Fruit fly (Drosophila melanogaster) whole organism, embryonic: ENCODE measurements around the gene SLC5A11.

ENCODE experiments used
- CG11723 ChIP-seq: fragments of 200-800 bp; sonication (Bioruptor generic); optimal IDR thresholded peaks from 2 replicates; lab custom pipeline; 2017; ENCODE audit warnings: missing biosample characterization, mild to moderate bottlenecking, missing genetic modification characterization
- CG13424 ChIP-seq: fragments of 200-800 bp; sonication (Bioruptor generic); optimal IDR thresholded peaks from 2 replicates; lab custom pipeline; 2019; ENCODE audit warnings: missing biosample characterization, mild to moderate bottlenecking, missing genetic modification characterization, moderate library complexity
- CG13894 ChIP-seq: fragments of 200-800 bp; sonication (Bioruptor generic); optimal IDR thresholded peaks from 3 replicates; lab custom pipeline; 2018; ENCODE audit warnings: missing biosample characterization, mild to moderate bottlenecking, missing genetic modification characterization, moderate library complexity
- CG14667 ChIP-seq: fragments of 200-800 bp; sonication (Bioruptor generic); IDR thresholded peaks from 2 replicates; pipeline ENCODE4 v1.3.6; 2022; ENCODE audit warnings: missing biosample characterization, missing genetic modification characterization
- CG14965 ChIP-seq: fragments of 200-800 bp; sonication (Bioruptor generic); optimal IDR thresholded peaks from 2 replicates; lab custom pipeline; 2016; ENCODE audit warnings: missing biosample characterization, missing genetic modification characterization, borderline replicate concordance
- CG17361 ChIP-seq: fragments of 200-800 bp; sonication (Bioruptor generic); IDR thresholded peaks from 3 replicates; pipeline ENCODE4 v1.3.6; 2022; ENCODE audit warnings: missing biosample characterization, missing genetic modification characterization
- CG18011 ChIP-seq: fragments of 200-800 bp; sonication (Bioruptor generic); optimal IDR thresholded peaks from 2 replicates; lab custom pipeline; 2017; ENCODE audit warnings: missing biosample characterization, missing genetic modification characterization, mild to moderate bottlenecking, moderate library complexity, missing genotype
- CG30020 ChIP-seq: fragments of 200-800 bp; optimal IDR thresholded peaks from 2 replicates; lab custom pipeline; 2019; ENCODE audit warnings: missing biosample characterization, mild to moderate bottlenecking, missing genetic modification characterization, moderate library complexity
- CG31224 ChIP-seq: fragments of 200-800 bp; sonication (Bioruptor generic); IDR thresholded peaks from 2 replicates; pipeline ENCODE4 v1.3.6; 2022; ENCODE audit warnings: missing biosample characterization, missing genetic modification characterization
- CG31365 ChIP-seq: fragments of 200-800 bp; sonication (Bioruptor generic); optimal IDR thresholded peaks from 2 replicates; lab custom pipeline; 2018; ENCODE audit warnings: missing biosample characterization, mild to moderate bottlenecking, missing genetic modification characterization
- CG3407 ChIP-seq: fragments of 200-800 bp; sonication (Bioruptor generic); optimal IDR thresholded peaks from 2 replicates; lab custom pipeline; 2018; ENCODE audit warnings: missing biosample characterization, mild to moderate bottlenecking, missing genetic modification characterization
- CG34224 ChIP-seq: fragments of 200-800 bp; sonication (Bioruptor generic); IDR thresholded peaks from 3 replicates; pipeline ENCODE4 v1.3.6; 2022; ENCODE audit warnings: missing biosample characterization, missing genetic modification characterization; ENCODE audit not compliant: partially characterized antibody
- CG43689 ChIP-seq: fragments of 200-800 bp; sonication (Bioruptor generic); IDR thresholded peaks from 2 replicates; pipeline ENCODE4 v1.3.6; 2022; ENCODE audit warnings: missing biosample characterization, missing genetic modification characterization
- CG6175 ChIP-seq: fragments of 200-800 bp; sonication (Bioruptor generic); IDR thresholded peaks from 3 replicates; pipeline ENCODE4 v1.3.6; 2022; ENCODE audit warnings: missing biosample characterization, missing genetic modification characterization
- CG6813 ChIP-seq: fragments of 200-800 bp; sonication (Bioruptor generic); optimal IDR thresholded peaks from 2 replicates; lab custom pipeline; 2017; ENCODE audit warnings: missing biosample characterization, missing genetic modification characterization, mild to moderate bottlenecking, moderate library complexity, missing genetic modification reagents
- CG7963 ChIP-seq: fragments of 200-800 bp; sonication (Bioruptor generic); IDR thresholded peaks from 3 replicates; pipeline ENCODE4 v1.3.6; 2022; ENCODE audit warnings: missing biosample characterization, missing genetic modification characterization; ENCODE audit not compliant: partially characterized antibody
- CG8281 ChIP-seq: fragments of 200-800 bp; sonication (Bioruptor generic); optimal IDR thresholded peaks from 2 replicates; lab custom pipeline; 2018; ENCODE audit warnings: missing biosample characterization, mild to moderate bottlenecking, missing genetic modification characterization, moderate library complexity
- CG8944 ChIP-seq: fragments of 200-800 bp; sonication (Bioruptor generic); optimal IDR thresholded peaks from 3 replicates; lab custom pipeline; 2016; ENCODE audit warnings: missing biosample characterization, missing genetic modification characterization
- D19B ChIP-seq: fragments of 200-800 bp; sonication (Bioruptor generic); optimal IDR thresholded peaks from 2 replicates; lab custom pipeline; 2017; ENCODE audit warnings: missing biosample characterization, mild to moderate bottlenecking, missing genetic modification characterization
- Doc3 ChIP-seq: fragments of 200-800 bp; sonication (Bioruptor generic); IDR thresholded peaks from 3 replicates; pipeline ENCODE4 v1.3.6; 2022; ENCODE audit warnings: missing biosample characterization, missing genetic modification characterization; ENCODE audit not compliant: partially characterized antibody
- Ets65A ChIP-seq: fragments of 200-800 bp; sonication (Bioruptor generic); peaks from one replicate; lab custom pipeline; 2016; ENCODE audit warnings: missing biosample characterization, missing genetic modification characterization
- HHEX ChIP-seq: fragments of 200-800 bp; sonication (Bioruptor generic); optimal IDR thresholded peaks from 3 replicates; lab custom pipeline; 2017; ENCODE audit warnings: missing biosample characterization, mild to moderate bottlenecking, missing genetic modification characterization, missing genetic modification reagents
- Mad ChIP-seq: fragments of 200-800 bp; sonication (Bioruptor generic); optimal IDR thresholded peaks from 2 replicates; lab custom pipeline; 2016; ENCODE audit warnings: missing biosample characterization, missing genetic modification characterization
- Max ChIP-seq: fragments of 200-800 bp; sonication (Bioruptor generic); optimal IDR thresholded peaks from 2 replicates; lab custom pipeline; 2016; ENCODE audit warnings: missing biosample characterization, mild to moderate bottlenecking, missing genetic modification characterization
- Opbp ChIP-seq: fragments of 200-800 bp; sonication (Bioruptor generic); IDR thresholded peaks from 3 replicates; pipeline ENCODE4 v1.3.6; 2022; ENCODE audit warnings: missing biosample characterization, missing genetic modification characterization; ENCODE audit not compliant: partially characterized antibody
- Sin3A ChIP-seq: fragments of >200 bp; optimal IDR thresholded peaks from 2 replicates; lab custom pipeline; 2018
- Usf ChIP-seq: fragments of 200-800 bp; sonication (Bioruptor generic); optimal IDR thresholded peaks from 2 replicates; lab custom pipeline; 2017; ENCODE audit warnings: missing genotype, missing biosample characterization, missing genetic modification characterization
- YL-1 ChIP-seq: fragments of 200-800 bp; sonication (Bioruptor generic); optimal IDR thresholded peaks from 3 replicates; lab custom pipeline; 2017; ENCODE audit warnings: missing biosample characterization, mild to moderate bottlenecking, missing genetic modification characterization
- ara ChIP-seq: fragments of 200-800 bp; sonication (Bioruptor generic); IDR thresholded peaks from 2 replicates; pipeline ENCODE4 v1.3.6; 2022; ENCODE audit warnings: missing biosample characterization, missing genetic modification characterization
- ci ChIP-seq: fragments of 200-800 bp; sonication (Bioruptor generic); IDR thresholded peaks from 3 replicates; pipeline ENCODE4 v1.3.6; 2022; ENCODE audit warnings: missing biosample characterization, missing genetic modification characterization
- crol ChIP-seq: fragments of 200-800 bp; sonication (Bioruptor generic); IDR thresholded peaks from 2 replicates; pipeline ENCODE4 v1.3.6; 2022; ENCODE audit warnings: missing biosample characterization, missing genetic modification characterization
- esg ChIP-seq: fragments of 200-800 bp; sonication (Bioruptor generic); conservative IDR thresholded peaks from 2 replicates; pipeline ENCODE4 v1.3.6; 2022; ENCODE audit warnings: missing biosample characterization, missing genetic modification characterization
- fd3F ChIP-seq: fragments of 200-800 bp; sonication (Bioruptor generic); optimal IDR thresholded peaks from 2 replicates; lab custom pipeline; 2018; ENCODE audit warnings: missing biosample characterization, mild to moderate bottlenecking, missing genetic modification characterization, moderate library complexity
- hkb ChIP-seq, 2 experiments: fragments of 200-800 bp in 1 of 2; fragments of >200 bp in 1 of 2; sonication (Bioruptor generic) in 1 of 2; IDR thresholded peaks in 1 of 2; optimal IDR thresholded peaks in 1 of 2; 2 replicates each; pipeline versions ENCODE4 v1.3.6 to Lab custom; 2017 to 2022; ENCODE audit warnings: missing biosample characterization in 1 of 2, missing genetic modification characterization in 1 of 2
- inv ChIP-seq: fragments of 200-800 bp; sonication (Bioruptor generic); IDR thresholded peaks from 2 replicates; pipeline ENCODE4 v1.3.6; 2022; ENCODE audit warnings: missing biosample characterization, missing genetic modification characterization; ENCODE audit not compliant: partially characterized antibody
- jigr1 ChIP-seq: fragments of 200-800 bp; sonication (Bioruptor generic); IDR thresholded peaks from 3 replicates; pipeline ENCODE4 v1.3.6; 2022; ENCODE audit warnings: missing biosample characterization, missing genetic modification characterization
- klu ChIP-seq: fragments of 200-800 bp; sonication (Bioruptor generic); IDR thresholded peaks from 2 replicates; pipeline ENCODE4 v1.3.6; 2022; ENCODE audit warnings: missing biosample characterization, missing genetic modification characterization
- lola ChIP-seq, 3 experiments: fragments of >200 bp in 2 of 3; fragments of 200-800 bp in 1 of 3; sonication (Bioruptor generic) in 1 of 3; optimal IDR thresholded peaks; 2 replicates each; lab custom pipeline; 2017 to 2019; ENCODE audit warnings: missing biosample characterization in 3 of 3, missing genetic modification characterization in 3 of 3, mild to moderate bottlenecking in 1 of 3, moderate library complexity in 1 of 3
- mam ChIP-seq: fragments of 200-800 bp; sonication (Bioruptor generic); optimal IDR thresholded peaks from 3 replicates; lab custom pipeline; 2016; ENCODE audit warnings: missing biosample characterization, missing genetic modification characterization
- mirr ChIP-seq: fragments of 200-800 bp; sonication (Bioruptor generic); optimal IDR thresholded peaks from 3 replicates; lab custom pipeline; 2018; ENCODE audit warnings: missing biosample characterization, mild to moderate bottlenecking, missing genetic modification characterization
- pan ChIP-seq, 4 experiments: fragments of >200 bp in 3 of 4; fragments of 200-800 bp in 1 of 4; sonication (Bioruptor generic) in 1 of 4; optimal IDR thresholded peaks in 3 of 4; IDR thresholded peaks in 1 of 4; 2 replicates each; pipeline versions ENCODE4 v1.3.6 to Lab custom; 2017 to 2022; ENCODE audit warnings: missing biosample characterization in 2 of 4, missing genetic modification characterization in 2 of 4, mixed read lengths in 1 of 4
- pfk ChIP-seq: fragments of 200-800 bp; sonication (Bioruptor generic); optimal IDR thresholded peaks from 2 replicates; lab custom pipeline; 2018; ENCODE audit warnings: missing biosample characterization, mild to moderate bottlenecking, missing genetic modification characterization, moderate library complexity
- scrt ChIP-seq: fragments of 200-800 bp; sonication (Bioruptor generic); optimal IDR thresholded peaks from 2 replicates; lab custom pipeline; 2018; ENCODE audit warnings: missing biosample characterization, mild to moderate bottlenecking, missing genetic modification characterization, moderate library complexity
- sisA ChIP-seq: fragments of 200-800 bp; sonication (Bioruptor generic); IDR thresholded peaks from 2 replicates; pipeline ENCODE4 v1.3.6; 2022; ENCODE audit warnings: missing biosample characterization, missing genetic modification characterization
- ssp ChIP-seq: fragments of 200-800 bp; sonication (Bioruptor generic); IDR thresholded peaks from 2 replicates; pipeline ENCODE4 v1.3.6; 2022; ENCODE audit warnings: missing biosample characterization, missing genetic modification characterization
- tup ChIP-seq: fragments of 200-800 bp; sonication (Bioruptor generic); optimal IDR thresholded peaks from 2 replicates; lab custom pipeline; 2016; ENCODE audit warnings: missing biosample characterization, mild to moderate bottlenecking, missing genetic modification characterization, moderate library complexity
- vvl ChIP-seq: fragments of 200-800 bp; sonication (Bioruptor generic); IDR thresholded peaks from 2 replicates; pipeline ENCODE4 v1.3.6; 2022; ENCODE audit warnings: missing biosample characterization, missing genetic modification characterization
- wor ChIP-seq: fragments of 200-800 bp; sonication (Bioruptor generic); IDR thresholded peaks from 2 replicates; pipeline ENCODE4 v1.3.6; 2022; ENCODE audit warnings: missing biosample characterization, missing genetic modification characterization
- yki ChIP-seq: fragments of >200 bp; optimal IDR thresholded peaks from 3 replicates; lab custom pipeline; 2018
- z ChIP-seq: fragments of 200-800 bp; sonication (Bioruptor generic); IDR thresholded peaks from 3 replicates; pipeline ENCODE4 v1.3.6; 2022; ENCODE audit warnings: missing biosample characterization, missing genetic modification characterization

The SLC5A11 gene

dm6 chr2L:8198757-8199156, 6.2 kb downstream of the SLC5A11 start, which contains the start of gene PGAP5 (continued):
- 0 out of 3 replicates have a peak, but pooled peaks have one; percentile 17 for TF ChIP-seq ci
- no peak for TF ChIP-seq tup (GFP tag; lab: Kevin White, UChicago)
- TF ChIP-seq CG34224 (GFP tag; lab: Robert Waterston, UW), result peak; percentile 98
- no peak for TF ChIP-seq mirr (GFP tag; lab: Kevin White, UChicago)
- TF ChIP-seq CG30020, result no peak
- no peak for TF ChIP-seq CG13894 (tag; lab: Kevin White, UChicago)
- TF ChIP-seq pan (optimal IDR thresholded peaks at IDR 0.05; lab: Kevin White, UChicago), result no peak
- TF ChIP-seq pan (GFP tag; optimal IDR thresholded peaks at IDR 0.05 in 1 of 2, IDR thresholded peaks at IDR 0.05 in 1 of 2), result no peak
- no peak for TF ChIP-seq CG13424 (tag; lab: Kevin White, UChicago)
- no peak; the same call in none of the 2 replicates for TF ChIP-seq vvl (GFP tag; lab: Robert Waterston, UW)
- TF ChIP-seq CG6175 (GFP tag; lab: Robert Waterston, UW), result no peak
- peak; percentile 27 for TF ChIP-seq Max (GFP tag; lab: Kevin White, UChicago)
- no peak for TF ChIP-seq lola (GFP tag; optimal IDR thresholded peaks at IDR 0.05; lab: Kevin White, UChicago)
- TF ChIP-seq scrt (GFP tag; lab: Kevin White, UChicago), result no peak
- no peak for TF ChIP-seq ssp
- no peak for TF ChIP-seq Usf
- no peak for TF ChIP-seq CG8281 (tag; lab: Kevin White, UChicago)
- TF ChIP-seq CG6813 (GFP tag; lab: Kevin White, UChicago), result no peak
- TF ChIP-seq z (GFP tag; lab: Robert Waterston, UW), result no peak
- TF ChIP-seq CG7963 (GFP tag; lab: Robert Waterston, UW), result peak; percentile 85
- no peak for TF ChIP-seq esg (GFP tag; lab: Robert Waterston, UW)
- TF ChIP-seq CG11723, result no peak
- TF ChIP-seq CG8944, result no peak
- no peak for TF ChIP-seq hkb (optimal IDR thresholded peaks at IDR 0.05; lab: Kevin White, UChicago)
- no peak for TF ChIP-seq hkb (GFP tag; IDR thresholded peaks at IDR 0.05; lab: Robert Waterston, UW)
- no peak for TF ChIP-seq ara (GFP tag; lab: Robert Waterston, UW)
- TF ChIP-seq CG18011 (GFP tag; lab: Kevin White, UChicago), result peak; percentile 10
- TF ChIP-seq Ets65A (GFP tag; lab: Kevin White, UChicago), result no peak
- no peak for TF ChIP-seq sisA
- no peak for TF ChIP-seq CG43689 (GFP tag; lab: Robert Waterston, UW)
- TF ChIP-seq Sin3A, result peak; percentile 61
- TF ChIP-seq CG17361 (GFP tag; lab: Robert Waterston, UW), result no peak
- no peak for TF ChIP-seq CG31365 (tag; lab: Kevin White, UChicago)
- TF ChIP-seq HHEX (GFP tag; lab: Kevin White, UChicago), result no peak
- no peak for TF ChIP-seq D19B (GFP tag; lab: Kevin White, UChicago)
- peak; percentile 93 for TF ChIP-seq Opbp (GFP tag; lab: Robert Waterston, UW)
- TF ChIP-seq pfk (GFP tag; lab: Kevin White, UChicago), result no peak
- TF ChIP-seq CG3407, result no peak
- TF ChIP-seq klu (GFP tag; lab: Robert Waterston, UW), result no peak
- no peak for TF ChIP-seq CG14965 (GFP tag; lab: Kevin White, UChicago)
- peak; percentile 5 for TF ChIP-seq Mad (GFP tag; lab: Kevin White, UChicago)
- no peak for TF ChIP-seq jigr1 (GFP tag; lab: Robert Waterston, UW)
- no peak for TF ChIP-seq CG14667 (GFP tag; lab: Robert Waterston, UW)
- TF ChIP-seq fd3F (GFP tag; lab: Kevin White, UChicago), result no peak
- TF ChIP-seq inv (GFP tag; lab: Robert Waterston, UW), result peak; percentile 87
- peak; percentile 29 for TF ChIP-seq YL-1 (GFP tag; lab: Kevin White, UChicago)
- peak; percentile 96 for TF ChIP-seq Doc3 (GFP tag; lab: Robert Waterston, UW)
- TF ChIP-seq mam (GFP tag; lab: Kevin White, UChicago), result peak; percentile 30
- TF ChIP-seq crol (GFP tag; lab: Robert Waterston, UW), result no peak
- TF ChIP-seq CG31224 (GFP tag; lab: Robert Waterston, UW), result no peak
- TF ChIP-seq wor, result no peak
- no peak for TF ChIP-seq yki (lab: Kevin White, UChicago)
